Fruit fly (Drosophila melanogaster) whole organism, embryonic: ENCODE measurements around the gene MESR3.
A peak's percentile ranks its signal among the peaks of the same experiment; 100 is the strongest.

Experiments
- ATbp ChIP-seq: fragments of 200-800 bp; sonication (Bioruptor generic); optimal IDR thresholded peaks from 2 replicates; lab custom pipeline; 2017; ENCODE audit warnings: missing biosample characterization, mild to moderate bottlenecking, missing genetic modification characterization, missing genetic modification reagents
- Bteb2 ChIP-seq: fragments of 200-800 bp; sonication (Bioruptor generic); optimal IDR thresholded peaks from 2 replicates; lab custom pipeline; 2016; ENCODE audit warnings: missing biosample characterization, missing genetic modification characterization
- CG17328 ChIP-seq: fragments of 200-800 bp; sonication (Bioruptor generic); IDR thresholded peaks from 2 replicates; pipeline ENCODE4 v1.3.6; 2022; ENCODE audit warnings: missing biosample characterization, missing genetic modification characterization
- CG17568 ChIP-seq: fragments of 200-800 bp; sonication (Bioruptor generic); optimal IDR thresholded peaks from 2 replicates; lab custom pipeline; 2018; ENCODE audit warnings: missing biosample characterization, mild to moderate bottlenecking, missing genetic modification characterization, moderate library complexity
- CG2129 ChIP-seq: fragments of 200-800 bp; sonication (Bioruptor generic); IDR thresholded peaks from 2 replicates; pipeline ENCODE4 v1.3.6; 2022; ENCODE audit warnings: missing biosample characterization, missing genetic modification characterization; ENCODE audit not compliant: partially characterized antibody
- CG2678 ChIP-seq: fragments of 200-800 bp; sonication (Bioruptor generic); optimal IDR thresholded peaks from 3 replicates; lab custom pipeline; 2019; ENCODE audit warnings: missing biosample characterization, mild to moderate bottlenecking, missing genetic modification characterization, moderate library complexity
- CG2875 ChIP-seq: fragments of 200-800 bp; sonication (Bioruptor generic); optimal IDR thresholded peaks from 2 replicates; lab custom pipeline; 2017; ENCODE audit warnings: missing biosample characterization, mild to moderate bottlenecking, missing genetic modification characterization, missing genetic modification reagents
- CG32532 ChIP-seq: fragments of 200-800 bp; sonication (Bioruptor generic); IDR thresholded peaks from 2 replicates; pipeline ENCODE4 v1.3.6; 2022; ENCODE audit warnings: missing biosample characterization, missing genetic modification characterization
- CG4328 ChIP-seq: fragments of 200-800 bp; sonication (Bioruptor generic); optimal IDR thresholded peaks from 3 replicates; lab custom pipeline; 2017; ENCODE audit warnings: missing biosample characterization, missing genetic modification reagents, missing genetic modification characterization
- CG6791 ChIP-seq: fragments of 200-800 bp; sonication (Bioruptor generic); IDR thresholded peaks from 3 replicates; pipeline ENCODE4 v1.3.6; 2022; ENCODE audit warnings: missing biosample characterization, missing genetic modification characterization; ENCODE audit not compliant: partially characterized antibody
- CG7372 ChIP-seq: fragments of 200-800 bp; sonication (Bioruptor generic); IDR thresholded peaks from 2 replicates; pipeline ENCODE4 v1.3.6; 2022; ENCODE audit warnings: missing biosample characterization, missing genetic modification characterization
- CG7987 ChIP-seq: fragments of 200-800 bp; sonication (Bioruptor generic); optimal IDR thresholded peaks from 2 replicates; lab custom pipeline; 2018; ENCODE audit warnings: missing biosample characterization, mild to moderate bottlenecking, missing genetic modification characterization, moderate library complexity
- CG8359 ChIP-seq: fragments of 200-800 bp; sonication (Bioruptor generic); optimal IDR thresholded peaks from 2 replicates; lab custom pipeline; 2017; ENCODE audit warnings: missing biosample characterization, mild to moderate bottlenecking, missing genetic modification characterization, borderline replicate concordance
- CG8924 ChIP-seq: fragments of 200-800 bp; optimal IDR thresholded peaks from 3 replicates; lab custom pipeline; 2019; ENCODE audit warnings: missing biosample characterization, mild to moderate bottlenecking, missing genetic modification characterization, moderate library complexity
- CHES-1-like ChIP-seq: fragments of 200-800 bp; sonication (Bioruptor generic); optimal IDR thresholded peaks from 2 replicates; lab custom pipeline; 2016; ENCODE audit warnings: missing biosample characterization, missing genetic modification characterization
- Camta ChIP-seq: fragments of 200-800 bp; sonication (Bioruptor generic); optimal IDR thresholded peaks from 2 replicates; lab custom pipeline; 2016; ENCODE audit warnings: missing biosample characterization, missing genetic modification characterization
- CkIIα-i1 ChIP-seq: fragments of 200-800 bp; sonication (Bioruptor generic); IDR thresholded peaks from 2 replicates; pipeline ENCODE4 v1.3.6; 2022; ENCODE audit warnings: missing biosample characterization, missing genetic modification characterization
- D19A ChIP-seq: fragments of 200-800 bp; optimal IDR thresholded peaks from 3 replicates; lab custom pipeline; 2019; ENCODE audit warnings: missing biosample characterization, mild to moderate bottlenecking, missing genetic modification characterization, moderate library complexity
- Fer1 ChIP-seq: fragments of 200-800 bp; sonication (Bioruptor generic); optimal IDR thresholded peaks from 2 replicates; lab custom pipeline; 2017; ENCODE audit warnings: missing biosample characterization, mild to moderate bottlenecking, missing genetic modification characterization
- Fer2 ChIP-seq: fragments of 200-800 bp; sonication (Bioruptor generic); optimal IDR thresholded peaks from 2 replicates; lab custom pipeline; 2018; ENCODE audit warnings: missing biosample characterization, mild to moderate bottlenecking, missing genetic modification characterization, moderate library complexity
- Hand ChIP-seq: fragments of 200-800 bp; sonication (Bioruptor generic); optimal IDR thresholded peaks from 2 replicates; lab custom pipeline; 2017; ENCODE audit warnings: mild to moderate bottlenecking, missing biosample characterization, missing genetic modification reagents, missing genetic modification characterization
- Hmr ChIP-seq: fragments of 200-800 bp; sonication (Bioruptor generic); optimal IDR thresholded peaks from 3 replicates; lab custom pipeline; 2017; ENCODE audit warnings: mild to moderate bottlenecking, missing biosample characterization, missing genetic modification reagents, missing genetic modification characterization
- Hsf ChIP-seq: fragments of 200-800 bp; sonication (Bioruptor generic); optimal IDR thresholded peaks from 3 replicates; lab custom pipeline; 2016; ENCODE audit warnings: missing biosample characterization, missing genetic modification characterization
- MBD-R2 ChIP-seq: fragments of 200-800 bp; sonication (Bioruptor generic); IDR thresholded peaks from 2 replicates; pipeline ENCODE4 v1.3.6; 2022; ENCODE audit warnings: missing biosample characterization, missing genetic modification characterization
- Max ChIP-seq: fragments of 200-800 bp; sonication (Bioruptor generic); optimal IDR thresholded peaks from 2 replicates; lab custom pipeline; 2016; ENCODE audit warnings: missing biosample characterization, mild to moderate bottlenecking, missing genetic modification characterization
- Nf-YA ChIP-seq: fragments of 200-800 bp; sonication (Bioruptor generic); IDR thresholded peaks from 2 replicates; pipeline ENCODE4 v1.3.6; 2022; ENCODE audit warnings: missing biosample characterization, missing genetic modification characterization
- Pdp1 ChIP-seq, 2 experiments: fragments of 200-800 bp; sonication (Bioruptor generic); optimal IDR thresholded peaks; 3 replicates each; lab custom pipeline; 2016; ENCODE audit warnings: missing biosample characterization in 2 of 2, missing genetic modification characterization in 2 of 2, mild to moderate bottlenecking in 1 of 2, moderate library complexity in 1 of 2
- Rfx ChIP-seq: fragments of 200-800 bp; sonication (Bioruptor generic); IDR thresholded peaks from 2 replicates; pipeline ENCODE4 v1.3.6; 2022; ENCODE audit warnings: missing biosample characterization, missing genetic modification characterization
- Scr ChIP-seq: fragments of 200-800 bp; sonication (Bioruptor generic); IDR thresholded peaks from 2 replicates; pipeline ENCODE4 v1.3.6; 2022; ENCODE audit warnings: missing biosample characterization, missing genetic modification characterization; ENCODE audit not compliant: partially characterized antibody
- TFAM ChIP-seq: fragments of 200-800 bp; sonication (Bioruptor generic); optimal IDR thresholded peaks from 2 replicates; lab custom pipeline; 2017; ENCODE audit warnings: missing biosample characterization, missing genetic modification characterization, inconsistent platforms
- ara ChIP-seq: fragments of 200-800 bp; sonication (Bioruptor generic); IDR thresholded peaks from 2 replicates; pipeline ENCODE4 v1.3.6; 2022; ENCODE audit warnings: missing biosample characterization, missing genetic modification characterization
- dpn ChIP-seq, 2 experiments: fragments of 200-800 bp; sonication (Bioruptor generic); optimal IDR thresholded peaks; 3 replicates each; lab custom pipeline; 2016; ENCODE audit warnings: missing biosample characterization in 2 of 2, missing genetic modification characterization in 2 of 2
- fd64A ChIP-seq: fragments of 200-800 bp; sonication (Bioruptor generic); optimal IDR thresholded peaks from 3 replicates; lab custom pipeline; 2018; ENCODE audit warnings: missing biosample characterization, mild to moderate bottlenecking, missing genetic modification characterization
- ftz-f1 ChIP-seq: fragments of 200-800 bp; sonication (Bioruptor generic); optimal IDR thresholded peaks from 2 replicates; lab custom pipeline; 2016; ENCODE audit warnings: missing biosample characterization, missing genetic modification characterization
- gcm2 ChIP-seq: fragments of 200-800 bp; sonication (Bioruptor generic); optimal IDR thresholded peaks from 2 replicates; lab custom pipeline; 2016; ENCODE audit warnings: missing biosample characterization, missing genetic modification characterization
- h ChIP-seq: fragments of >200 bp; optimal IDR thresholded peaks from 2 replicates; lab custom pipeline; 2017
- hbn ChIP-seq: fragments of 200-800 bp; sonication (Bioruptor generic); IDR thresholded peaks from 2 replicates; pipeline ENCODE4 v1.3.6; 2022; ENCODE audit warnings: missing biosample characterization, missing genetic modification characterization; ENCODE audit not compliant: partially characterized antibody
- hkb ChIP-seq, 2 experiments: fragments of 200-800 bp in 1 of 2; fragments of >200 bp in 1 of 2; sonication (Bioruptor generic) in 1 of 2; IDR thresholded peaks in 1 of 2; optimal IDR thresholded peaks in 1 of 2; 2 replicates each; pipeline versions ENCODE4 v1.3.6 to Lab custom; 2017 to 2022; ENCODE audit warnings: missing biosample characterization in 1 of 2, missing genetic modification characterization in 1 of 2
- insv ChIP-seq, 2 experiments: fragments of 200-800 bp; sonication (Bioruptor generic); optimal IDR thresholded peaks; 3 replicates each; lab custom pipeline; 2016 to 2018; ENCODE audit warnings: missing biosample characterization in 2 of 2, missing genetic modification characterization in 2 of 2
- kni ChIP-seq: fragments of 200-800 bp; sonication (Bioruptor generic); optimal IDR thresholded peaks from 3 replicates; lab custom pipeline; 2017; ENCODE audit warnings: mild to moderate bottlenecking, missing biosample characterization, missing genetic modification reagents, missing genetic modification characterization
- oc ChIP-seq: fragments of 200-800 bp; sonication (Bioruptor generic); optimal IDR thresholded peaks from 2 replicates; lab custom pipeline; 2018; ENCODE audit warnings: missing biosample characterization, mild to moderate bottlenecking, missing genetic modification characterization, moderate library complexity
- onecut ChIP-seq: fragments of 200-800 bp; sonication (Bioruptor generic); IDR thresholded peaks from 2 replicates; pipeline ENCODE4 v1.3.6; 2022; ENCODE audit warnings: missing biosample characterization, missing genetic modification characterization
- otp ChIP-seq: fragments of 200-800 bp; sonication (Bioruptor generic); IDR thresholded peaks from 3 replicates; pipeline ENCODE4, ENCODE4 v1.3.6; 2022; ENCODE audit warnings: missing biosample characterization, missing genetic modification characterization
- rib ChIP-seq: fragments of 200-800 bp; sonication (Bioruptor generic); IDR thresholded peaks from 2 replicates; pipeline ENCODE4 v1.3.6; 2022; ENCODE audit warnings: missing biosample characterization, missing genetic modification characterization
- seq ChIP-seq: fragments of 200-800 bp; sonication (Bioruptor generic); IDR thresholded peaks from 2 replicates; pipeline ENCODE4 v1.3.6; 2022; ENCODE audit warnings: missing biosample characterization, missing genetic modification characterization
- shn ChIP-seq: fragments of 200-800 bp; sonication (Bioruptor generic); optimal IDR thresholded peaks from 3 replicates; lab custom pipeline; 2016; ENCODE audit warnings: missing biosample characterization, missing genetic modification characterization
- sim ChIP-seq: fragments of 200-800 bp; sonication (Bioruptor generic); IDR thresholded peaks from 2 replicates; pipeline ENCODE4 v1.3.6; 2022; ENCODE audit warnings: missing biosample characterization, missing genetic modification characterization
- stc ChIP-seq: fragments of 200-800 bp; sonication (Bioruptor generic); IDR thresholded peaks from 2 replicates; pipeline ENCODE4 v1.3.6; 2022; ENCODE audit warnings: missing biosample characterization, missing genetic modification characterization
- stwl ChIP-seq: fragments of 200-800 bp; sonication (Bioruptor generic); optimal IDR thresholded peaks from 3 replicates; lab custom pipeline; 2018; ENCODE audit warnings: missing biosample characterization, mild to moderate bottlenecking, missing genetic modification characterization, moderate library complexity
- vvl ChIP-seq: fragments of 200-800 bp; sonication (Bioruptor generic); IDR thresholded peaks from 2 replicates; pipeline ENCODE4 v1.3.6; 2022; ENCODE audit warnings: missing biosample characterization, missing genetic modification characterization

MESR3 gene

dm6 chr2L:18604986-18605385 lies 12.1 kb upstream of the MESR3 start, which contains the start of gene CG10413 (continued):
- peak; percentile 98 for TF ChIP-seq oc (tag; lab: Kevin White, UChicago)
- TF ChIP-seq CG2129 (GFP tag; lab: Robert Waterston, UW) = no peak
- peak; percentile 84 for TF ChIP-seq TFAM (GFP tag; lab: Kevin White, UChicago)
- peak; percentile 99 for TF ChIP-seq Fer1
- no peak for TF ChIP-seq hbn (GFP tag; lab: Robert Waterston, UW)
- TF ChIP-seq Pdp1 (GFP tag; optimal IDR thresholded peaks at IDR 0.05; lab: Kevin White, UChicago) = peak; percentile 96 to 99
- TF ChIP-seq stc = peak; percentile 96
- TF ChIP-seq fd64A (GFP tag; lab: Kevin White, UChicago) = peak; percentile 92
- TF ChIP-seq Max (GFP tag; lab: Kevin White, UChicago) = peak; percentile 98
- peak; percentile 99 for TF ChIP-seq Rfx (GFP tag; lab: Robert Waterston, UW)
- peak; percentile 63; the same call in 1 of the 2 replicates for TF ChIP-seq CkIIα-i1 (GFP tag; lab: Robert Waterston, UW)
- TF ChIP-seq dpn (GFP tag; optimal IDR thresholded peaks at IDR 0.05; lab: Kevin White, UChicago) = peak; percentile 98
- TF ChIP-seq ara (GFP tag; lab: Robert Waterston, UW) = peak; percentile 96
- TF ChIP-seq hkb (optimal IDR thresholded peaks at IDR 0.05; lab: Kevin White, UChicago) = no peak
- peak; percentile 97 for TF ChIP-seq hkb (GFP tag; IDR thresholded peaks at IDR 0.05; lab: Robert Waterston, UW)
- peak; percentile 52 to 91 for TF ChIP-seq insv (GFP tag; optimal IDR thresholded peaks at IDR 0.05; lab: Kevin White, UChicago)
- peak; percentile 98 for TF ChIP-seq rib (GFP tag; lab: Robert Waterston, UW)
- TF ChIP-seq Hmr = peak; percentile 98
- peak; percentile 98 for TF ChIP-seq CG8924 (tag; lab: Kevin White, UChicago)
- peak; percentile 90 for TF ChIP-seq kni
- peak; percentile 99 for TF ChIP-seq CG32532 (GFP tag; lab: Robert Waterston, UW)
- TF ChIP-seq CG6791 (GFP tag; lab: Robert Waterston, UW) = no peak
- peak; percentile 94 for TF ChIP-seq D19A (tag; lab: Kevin White, UChicago)
- peak; percentile 98 for TF ChIP-seq Bteb2 (GFP tag; lab: Kevin White, UChicago)
- TF ChIP-seq h = no peak
- peak; percentile 96 for TF ChIP-seq gcm2 (GFP tag; lab: Kevin White, UChicago)
- TF ChIP-seq Hsf (GFP tag; lab: Kevin White, UChicago) = peak; percentile 99
- TF ChIP-seq Fer2 (tag; lab: Kevin White, UChicago) = peak; percentile 98
- peak; percentile 96 for TF ChIP-seq otp
- peak; percentile 98 for TF ChIP-seq CG7372 (GFP tag; lab: Robert Waterston, UW)
- TF ChIP-seq CG2875 (GFP tag; lab: Kevin White, UChicago) = peak; percentile 95
- peak; percentile 99 for TF ChIP-seq CG2678 (tag; lab: Kevin White, UChicago)
- TF ChIP-seq ftz-f1 (GFP tag; lab: Kevin White, UChicago) = peak; percentile 73
- peak; percentile 96 for TF ChIP-seq CG17328 (GFP tag; lab: Robert Waterston, UW)
- no peak; the same call in none of the 2 replicates for TF ChIP-seq vvl (GFP tag; lab: Robert Waterston, UW)
- TF ChIP-seq CG8359 (GFP tag; lab: Kevin White, UChicago) = peak; percentile 91
- TF ChIP-seq Camta = peak; percentile 98
- peak; percentile 98 for TF ChIP-seq shn (GFP tag; lab: Kevin White, UChicago)
- peak; percentile 83 for TF ChIP-seq Nf-YA (GFP tag; lab: Robert Waterston, UW)
- TF ChIP-seq onecut (GFP tag; lab: Robert Waterston, UW) = peak; percentile 93
- peak; percentile 97 for TF ChIP-seq Hand (GFP tag; lab: Kevin White, UChicago)
- peak; percentile 94 for TF ChIP-seq CG7987 (GFP tag; lab: Kevin White, UChicago)
- peak; percentile 98 for TF ChIP-seq CHES-1-like (GFP tag; lab: Kevin White, UChicago)
- TF ChIP-seq seq = peak; percentile 98
- TF ChIP-seq Scr = peak; percentile 60
- TF ChIP-seq MBD-R2 (GFP tag; lab: Robert Waterston, UW) = peak; percentile 98
- TF ChIP-seq ATbp = peak; percentile 97
- peak; percentile 98 for TF ChIP-seq CG4328 (GFP tag; lab: Kevin White, UChicago)
- peak; percentile 67 for TF ChIP-seq stwl (tag; lab: Kevin White, UChicago)
- peak; percentile 88; the same call in 1 of the 2 replicates for TF ChIP-seq sim (GFP tag; lab: Robert Waterston, UW)
- TF ChIP-seq CG17568 (GFP tag; lab: Kevin White, UChicago) = peak; percentile 97
